Worm (Caenorhabditis elegans): ENCODE data around the gene F53E10.1.
A peak's percentile ranks its signal among the peaks of the same experiment; 100 is the strongest.

Gene F53E10.1

DNA sequence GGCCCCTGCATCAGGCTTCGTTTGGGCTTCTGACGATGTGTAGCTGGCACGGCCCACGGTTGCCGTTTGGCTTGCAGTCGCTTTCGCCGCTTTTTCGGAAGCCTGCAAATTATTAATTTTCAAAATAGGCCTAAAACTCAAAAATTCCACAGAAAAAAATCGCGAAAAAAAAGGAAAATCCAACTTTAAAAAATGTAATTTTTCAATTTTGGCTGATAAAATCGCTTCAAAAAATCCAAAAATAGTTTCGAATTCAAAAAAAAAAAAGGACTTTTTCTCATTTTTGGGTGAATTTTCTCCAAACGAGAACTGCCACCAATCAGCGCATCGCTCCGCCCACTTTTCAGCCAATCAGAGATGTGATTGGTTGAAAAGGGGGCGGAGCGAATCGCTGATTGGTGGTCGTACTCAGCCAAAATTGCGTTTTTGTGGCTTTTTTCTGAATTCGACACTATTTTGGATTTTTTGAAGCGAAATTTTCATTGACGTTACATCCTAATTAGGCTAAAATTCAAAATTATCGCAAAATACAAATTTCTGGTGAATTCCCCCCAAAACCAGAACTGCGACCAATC, 32.2 kb downstream of the F53E10.1 start:
- no peak for TF ChIP-seq ets-5 (GFP tag; IDR thresholded peaks at IDR 0.05)
- TF ChIP-seq efl-3 (GFP tag; optimal IDR thresholded peaks at IDR 0.05): no peak
- TF ChIP-seq C16A3.4 (tag; optimal IDR thresholded peaks at IDR 0.05): no peak
- no peak for TF ChIP-seq nhr-84 (tag; optimal IDR thresholded peaks at IDR 0.05)
- TF ChIP-seq ceh-63 (GFP tag; optimal IDR thresholded peaks at IDR 0.05): no peak
- no peak for TF ChIP-seq xbp-1 (tag; optimal IDR thresholded peaks at IDR 0.05)
- no peak for TF ChIP-seq ceh-88 (GFP tag; IDR thresholded peaks at IDR 0.05)
- no peak for TF ChIP-seq aly-2 (tag; optimal IDR thresholded peaks at IDR 0.05)
- no peak for TF ChIP-seq egl-27 (tag; optimal IDR thresholded peaks at IDR 0.05)
- no peak for TF ChIP-seq nhr-20 (tag; optimal IDR thresholded peaks at IDR 0.05)
- no peak for TF ChIP-seq C04F5.9 (tag; optimal IDR thresholded peaks at IDR 0.05)
- TF ChIP-seq snpc-4 (tag; optimal IDR thresholded peaks at IDR 0.05): no peak
- TF ChIP-seq nhr-237 (tag; optimal IDR thresholded peaks at IDR 0.05): no peak

- TF ChIP-seq mep-1 (tag; optimal IDR thresholded peaks at IDR 0.05) (no peak), efl-1 (optimal IDR thresholded peaks at IDR 0.05) (no peak), efl-1 (GFP tag; optimal IDR thresholded peaks at IDR 0.05 in 1 of 2) (peak in 1 of 2 experiments; percentile 49)
These were observed 35.9 kb downstream of the F53E10.1 start for ce11 chrV:2650980-2651379.

ce11 chrV:2652557-2653133, 37.5 kb downstream of the F53E10.1 start, which contains the start of the genes W02H5.8 and angl-1:
TSS of gene W02H5.8 (minus strand) at chrV:2652657.
TSS of gene angl-1 (plus strand) at chrV:2653083.
- TF ChIP-seq hlh-4 (tag; optimal IDR thresholded peaks at IDR 0.05): no peak
- no peak for TF ChIP-seq efl-1 (optimal IDR thresholded peaks at IDR 0.05)
- TF ChIP-seq efl-1 (GFP tag; optimal IDR thresholded peaks at IDR 0.05 in 1 of 2): peak in 1 of 2 experiments; percentile 89

DNA sequence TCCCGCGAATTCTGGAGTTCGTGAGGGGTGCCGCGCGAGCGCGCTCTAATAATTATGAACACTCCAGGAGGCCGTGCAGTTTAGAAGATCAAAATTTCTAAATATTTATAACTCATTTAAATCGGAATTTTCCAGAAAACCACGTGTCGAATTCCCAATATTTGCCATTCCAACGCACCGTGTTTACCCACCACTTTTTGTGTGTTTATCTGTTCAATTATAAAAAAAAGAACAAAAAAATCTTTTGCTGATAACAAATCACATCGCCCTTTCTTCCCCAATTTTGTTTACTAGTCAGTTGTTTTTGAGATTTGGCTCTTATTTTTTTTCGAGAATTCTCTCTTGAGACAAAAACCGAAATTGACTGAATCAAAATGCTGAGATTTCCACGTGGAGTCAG, 41.0 kb downstream of the F53E10.1 start:
- TF ChIP-seq efl-1 (optimal IDR thresholded peaks at IDR 0.05) (no peak), efl-1 (GFP tag; optimal IDR thresholded peaks at IDR 0.05 in 1 of 2) (peak in 1 of 2 experiments; percentile 48), hpl-2 (GFP tag; optimal IDR thresholded peaks at IDR 0.05) (no peak)

ce11 chrV:2657682-2658081, 42.6 kb downstream of the F53E10.1 start:
- TF ChIP-seq efl-1 (optimal IDR thresholded peaks at IDR 0.05) (peak; percentile 34 to 37), efl-1 (GFP tag; optimal IDR thresholded peaks at IDR 0.05 in 1 of 2) (peak; percentile 33 to 93), sox-4 (tag; optimal IDR thresholded peaks at IDR 0.05) (no peak), lin-35 (GFP tag; optimal IDR thresholded peaks at IDR 0.05) (peak in 1 of 2 experiments; percentile 51), lir-3 (tag; optimal IDR thresholded peaks at IDR 0.05; ENCODE audit: poor library complexity) (no peak), blmp-1 (tag; optimal IDR thresholded peaks at IDR 0.05) (no peak), lsy-2 (tag; optimal IDR thresholded peaks at IDR 0.05) (peak; percentile 14 to 38), ama-1 (optimal IDR thresholded peaks at IDR 0.05) (no peak), nhr-71 (tag; optimal IDR thresholded peaks at IDR 0.05) (peak; percentile 27), xbp-1 (tag; optimal IDR thresholded peaks at IDR 0.05) (peak; percentile 1), unc-130 (tag; optimal IDR thresholded peaks at IDR 0.05) (no peak), unc-86 (tag; optimal IDR thresholded peaks at IDR 0.05) (no peak), alr-1 (tag; optimal IDR thresholded peaks at IDR 0.05; ENCODE audit: borderline replicate concordance) (no peak), mef-2 (tag; optimal IDR thresholded peaks at IDR 0.05) (no peak), dpl-1 (GFP tag; optimal IDR thresholded peaks at IDR 0.05) (peak in 2 of 3 experiments; percentile 10 to 51), elt-2 (tag; optimal IDR thresholded peaks at IDR 0.05) (peak; percentile 41), snu-23 (GFP tag; optimal IDR thresholded peaks at IDR 0.05) (peak; percentile 12), ceh-8 (GFP tag; optimal IDR thresholded peaks at IDR 0.05) (no peak)
